Worm (Caenorhabditis elegans): Measurements from ENCODE around the gene srpa-68.

srpa-68 gene

ce11 chrV:12300780-12301460 lies 9.5 kb upstream of the srpa-68 start:
- TF ChIP-seq drap-1 (GFP tag; optimal IDR thresholded peaks at IDR 0.05) (no peak), hlh-1 (tag; optimal IDR thresholded peaks at IDR 0.05) (no peak), nhr-2 (tag; optimal IDR thresholded peaks at IDR 0.05) (no peak), unc-120 (tag; optimal IDR thresholded peaks at IDR 0.05; ENCODE audit: poor library complexity, severe bottlenecking) (no peak), lin-13 (tag; optimal IDR thresholded peaks at IDR 0.05) (no peak), flh-1 (GFP tag; optimal IDR thresholded peaks at IDR 0.05) (no peak), sptf-1 (tag; optimal IDR thresholded peaks at IDR 0.05) (no peak), ztf-11 (tag; optimal IDR thresholded peaks at IDR 0.05) (no peak), cnd-1 (tag; optimal IDR thresholded peaks at IDR 0.05) (no peak)

ce11 chrV:12300166-12300565 lies 8.7 kb upstream of the srpa-68 start:
- peak; percentile 9 for TF ChIP-seq blmp-1 (tag; optimal IDR thresholded peaks at IDR 0.05)
- TF ChIP-seq ceh-39 (tag; optimal IDR thresholded peaks at IDR 0.05), result peak; percentile 26
- peak; percentile 16 for TF ChIP-seq elt-1 (tag; optimal IDR thresholded peaks at IDR 0.05; ENCODE audit: borderline replicate concordance, insufficient read depth)
- no peak for TF ChIP-seq bed-3 (GFP tag; optimal IDR thresholded peaks at IDR 0.05)
- TF ChIP-seq ztf-11 (tag; optimal IDR thresholded peaks at IDR 0.05), result no peak
- TF ChIP-seq cnd-1 (tag; optimal IDR thresholded peaks at IDR 0.05), result no peak
- TF ChIP-seq elt-3 (tag; optimal IDR thresholded peaks at IDR 0.05), result peak; percentile 50
- TF ChIP-seq nhr-237 (tag; optimal IDR thresholded peaks at IDR 0.05), result peak; percentile 25
- peak; percentile 72 for TF ChIP-seq pha-4 (tag; optimal IDR thresholded peaks at IDR 0.05)
- TF ChIP-seq lsy-2 (tag; optimal IDR thresholded peaks at IDR 0.05), result peak; percentile 16

- no peak for TF ChIP-seq elt-3 (tag; optimal IDR thresholded peaks at IDR 0.05)
- TF ChIP-seq unc-120 (tag; optimal IDR thresholded peaks at IDR 0.05; ENCODE audit: poor library complexity, severe bottlenecking), result no peak
- TF ChIP-seq tbx-8 (GFP tag; optimal IDR thresholded peaks at IDR 0.05), result no peak
- TF ChIP-seq hlh-1 (tag; optimal IDR thresholded peaks at IDR 0.05), result no peak
- no peak for TF ChIP-seq mep-1 (tag; optimal IDR thresholded peaks at IDR 0.05)
- no peak for TF ChIP-seq ceh-43 (GFP tag; optimal IDR thresholded peaks at IDR 0.05)
- no peak for TF ChIP-seq ham-2 (GFP tag; optimal IDR thresholded peaks at IDR 0.05)
- TF ChIP-seq lin-13 (tag; optimal IDR thresholded peaks at IDR 0.05), result no peak
- no peak for TF ChIP-seq flh-1 (GFP tag; optimal IDR thresholded peaks at IDR 0.05)
- no peak for TF ChIP-seq unc-62 (GFP tag; optimal IDR thresholded peaks at IDR 0.05)
- TF ChIP-seq nhr-76 (tag; optimal IDR thresholded peaks at IDR 0.05), result no peak
- TF ChIP-seq snpc-4 (tag; optimal IDR thresholded peaks at IDR 0.05), result no peak
- no peak for TF ChIP-seq mab-5 (tag; optimal IDR thresholded peaks at IDR 0.05)
- no peak for TF ChIP-seq M03D4.4 (tag; optimal IDR thresholded peaks at IDR 0.05)
- no peak for TF ChIP-seq sem-2 (GFP tag; optimal IDR thresholded peaks at IDR 0.05)
- no peak for TF ChIP-seq ztf-11 (tag; optimal IDR thresholded peaks at IDR 0.05)
- TF ChIP-seq sptf-1 (tag; optimal IDR thresholded peaks at IDR 0.05), result no peak
Measured at ce11 chrV:12299244-12299766, 7.8 kb upstream of the srpa-68 start.

DNA sequence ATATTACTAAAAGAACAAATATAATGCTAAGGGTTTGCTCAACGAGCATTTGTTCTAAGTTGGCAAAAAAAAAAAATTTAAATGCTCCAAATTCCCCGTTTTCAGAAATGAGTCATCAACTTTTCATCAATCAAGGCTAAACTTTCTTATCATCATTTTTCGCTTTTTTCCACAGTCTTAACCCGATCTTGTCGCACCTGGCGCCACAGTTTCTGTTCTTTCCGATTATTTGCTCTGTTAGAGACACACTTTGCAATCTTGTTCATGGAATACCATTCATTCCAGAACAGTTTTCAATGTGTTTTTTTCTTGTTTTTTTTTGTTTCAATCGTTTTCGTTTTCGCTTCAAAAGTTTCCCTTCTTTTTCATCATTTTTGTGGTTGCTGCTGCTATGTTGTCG lies 6.7 kb upstream of the srpa-68 start:
- TF ChIP-seq zip-8 (tag; optimal IDR thresholded peaks at IDR 0.05), result no peak

- TF ChIP-seq tbx-8 (GFP tag; optimal IDR thresholded peaks at IDR 0.05) (no peak), elt-3 (tag; optimal IDR thresholded peaks at IDR 0.05) (no peak), elt-1 (tag; optimal IDR thresholded peaks at IDR 0.05; ENCODE audit: borderline replicate concordance, insufficient read depth) (peak; percentile 46), nhr-76 (tag; optimal IDR thresholded peaks at IDR 0.05) (no peak), lin-13 (tag; optimal IDR thresholded peaks at IDR 0.05) (no peak), ces-1 (GFP tag; optimal IDR thresholded peaks at IDR 0.05) (no peak), M03D4.4 (tag; optimal IDR thresholded peaks at IDR 0.05) (no peak)
Measured at ce11 chrV:12296794-12297193, 5.3 kb upstream of the srpa-68 start.

DNA sequence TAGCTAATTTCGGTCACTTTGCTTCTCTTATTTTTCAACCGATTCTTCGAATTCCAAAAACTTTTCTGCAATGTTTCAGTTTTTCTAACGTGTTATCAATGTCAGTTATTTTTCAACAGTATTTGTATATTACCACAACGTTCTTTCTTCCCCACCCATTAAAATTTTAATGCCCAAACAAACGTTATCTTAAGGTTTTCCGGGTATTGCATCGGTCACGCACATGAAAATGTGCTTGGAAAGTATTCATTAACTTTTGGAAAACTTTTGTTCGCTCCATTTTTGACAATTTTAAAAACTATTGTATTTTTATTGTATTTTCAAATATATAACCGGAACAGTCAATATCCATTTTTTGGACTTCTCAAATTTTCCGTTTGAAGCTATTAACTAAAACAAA lies 4.7 kb upstream of the srpa-68 start:
- TF ChIP-seq zip-8 (tag; optimal IDR thresholded peaks at IDR 0.05), result no peak
- no peak for TF ChIP-seq hlh-1 (tag; optimal IDR thresholded peaks at IDR 0.05)
- no peak for TF ChIP-seq ztf-11 (tag; optimal IDR thresholded peaks at IDR 0.05)
- no peak for TF ChIP-seq snpc-4 (tag; optimal IDR thresholded peaks at IDR 0.05)
- TF ChIP-seq elt-3 (tag; optimal IDR thresholded peaks at IDR 0.05), result no peak
- no peak for TF ChIP-seq elt-1 (tag; optimal IDR thresholded peaks at IDR 0.05; ENCODE audit: borderline replicate concordance, insufficient read depth)
- no peak for TF ChIP-seq mls-2 (tag; optimal IDR thresholded peaks at IDR 0.05)
- no peak for TF ChIP-seq ham-2 (GFP tag; optimal IDR thresholded peaks at IDR 0.05)
- no peak for TF ChIP-seq M03D4.4 (tag; optimal IDR thresholded peaks at IDR 0.05)
- no peak for TF ChIP-seq mep-1 (tag; optimal IDR thresholded peaks at IDR 0.05)
- TF ChIP-seq lin-13 (tag; optimal IDR thresholded peaks at IDR 0.05), result no peak
- no peak for TF ChIP-seq blmp-1 (tag; optimal IDR thresholded peaks at IDR 0.05)

Data from whole organism, mixed stage, embryonic.